Fruit fly (Drosophila melanogaster) whole organism, embryonic: ENCODE data around the gene Hsp22.

ENCODE experiments used
- Asciz ChIP-seq: fragments of 200-800 bp; sonication (Bioruptor generic); optimal IDR thresholded peaks from 2 replicates; lab custom pipeline; 2017; ENCODE audit warnings: missing biosample characterization, mild to moderate bottlenecking, missing genetic modification characterization, missing genetic modification reagents
- Awh ChIP-seq: fragments of 200-800 bp; sonication (Bioruptor generic); IDR thresholded peaks from 2 replicates; pipeline ENCODE4, ENCODE4 v1.3.6; 2022; ENCODE audit warnings: missing biosample characterization, missing genetic modification characterization
- B-H1 ChIP-seq: fragments of 200-800 bp; sonication (Bioruptor generic); IDR thresholded peaks from 3 replicates; pipeline ENCODE4 v1.3.6; 2022; ENCODE audit warnings: missing biosample characterization, missing genetic modification characterization
- CG10267 ChIP-seq: fragments of 200-800 bp; sonication (Bioruptor generic); optimal IDR thresholded peaks from 2 replicates; lab custom pipeline; 2018; ENCODE audit warnings: missing biosample characterization, mild to moderate bottlenecking, missing genetic modification characterization, moderate library complexity
- CG10979 ChIP-seq: fragments of 200-800 bp; sonication (Bioruptor generic); optimal IDR thresholded peaks from 2 replicates; lab custom pipeline; 2018; ENCODE audit warnings: missing biosample characterization, mild to moderate bottlenecking, missing genetic modification characterization, moderate library complexity
- CG11093 ChIP-seq: fragments of 200-800 bp; sonication (Bioruptor generic); IDR thresholded peaks from 3 replicates; pipeline ENCODE4 v1.3.6; 2022; ENCODE audit warnings: missing biosample characterization, missing genetic modification characterization
- CG11456 ChIP-seq: fragments of 200-800 bp; sonication (Bioruptor generic); IDR thresholded peaks from 3 replicates; pipeline ENCODE4 v1.3.6; 2022; ENCODE audit warnings: missing biosample characterization, missing genetic modification characterization
- CG11696 ChIP-seq: fragments of 200-800 bp; sonication (Bioruptor generic); IDR thresholded peaks from 2 replicates; pipeline ENCODE4 v1.3.6; 2022; ENCODE audit warnings: missing biosample characterization, missing genetic modification characterization
- CG17359 ChIP-seq: fragments of 200-800 bp; sonication (Bioruptor generic); optimal IDR thresholded peaks from 3 replicates; lab custom pipeline; 2018; ENCODE audit warnings: missing biosample characterization, mild to moderate bottlenecking, missing genetic modification characterization, moderate library complexity
- CG32532 ChIP-seq: fragments of 200-800 bp; sonication (Bioruptor generic); IDR thresholded peaks from 2 replicates; pipeline ENCODE4 v1.3.6; 2022; ENCODE audit warnings: missing biosample characterization, missing genetic modification characterization
- CG3407 ChIP-seq: fragments of 200-800 bp; sonication (Bioruptor generic); optimal IDR thresholded peaks from 2 replicates; lab custom pipeline; 2018; ENCODE audit warnings: missing biosample characterization, mild to moderate bottlenecking, missing genetic modification characterization
- CG3847 ChIP-seq: fragments of 200-800 bp; sonication (Bioruptor generic); IDR thresholded peaks from 2 replicates; pipeline ENCODE4 v1.3.6; 2022; ENCODE audit warnings: missing biosample characterization, missing genetic modification characterization
- CG4617 ChIP-seq: fragments of 200-800 bp; sonication (Bioruptor generic); optimal IDR thresholded peaks from 3 replicates; lab custom pipeline; 2016; ENCODE audit warnings: missing biosample characterization, missing genetic modification characterization, borderline replicate concordance
- CG4820 ChIP-seq: fragments of 200-800 bp; sonication (Bioruptor generic); optimal IDR thresholded peaks from 3 replicates; lab custom pipeline; 2016; ENCODE audit warnings: missing biosample characterization, missing genetic modification characterization
- CG6683 ChIP-seq: fragments of 200-800 bp; sonication (Bioruptor generic); optimal IDR thresholded peaks from 2 replicates; lab custom pipeline; 2017; ENCODE audit warnings: missing biosample characterization, mild to moderate bottlenecking, missing genetic modification characterization, missing genetic modification reagents
- CG7786 ChIP-seq: fragments of 200-800 bp; sonication (Bioruptor generic); optimal IDR thresholded peaks from 2 replicates; lab custom pipeline; 2016; ENCODE audit warnings: missing biosample characterization, missing genetic modification characterization
- CG7928 ChIP-seq: fragments of 200-800 bp; sonication (Bioruptor generic); optimal IDR thresholded peaks from 2 replicates; lab custom pipeline; 2017; ENCODE audit warnings: missing biosample characterization, mild to moderate bottlenecking, missing genetic modification characterization
- CG8281 ChIP-seq: fragments of 200-800 bp; sonication (Bioruptor generic); optimal IDR thresholded peaks from 2 replicates; lab custom pipeline; 2018; ENCODE audit warnings: missing biosample characterization, mild to moderate bottlenecking, missing genetic modification characterization, moderate library complexity
- CG8478 ChIP-seq: fragments of >200 bp; optimal IDR thresholded peaks from 2 replicates; lab custom pipeline; 2018
- CG9932 ChIP-seq: fragments of 200-800 bp; sonication (Bioruptor generic); IDR thresholded peaks from 2 replicates; pipeline ENCODE4 v1.3.6; 2022; ENCODE audit warnings: missing biosample characterization, missing genetic modification characterization
- Dbx ChIP-seq: fragments of 200-800 bp; sonication (Bioruptor generic); IDR thresholded peaks from 3 replicates; pipeline ENCODE4 v1.3.6; 2022; ENCODE audit warnings: missing biosample characterization, missing genetic modification characterization
- Dip3 ChIP-seq: fragments of 200-800 bp; sonication (Bioruptor generic); optimal IDR thresholded peaks from 3 replicates; lab custom pipeline; 2016; ENCODE audit warnings: missing biosample characterization, missing genetic modification characterization
- E2f1 ChIP-seq: fragments of 200-800 bp; sonication (Bioruptor generic); IDR thresholded peaks from 2 replicates; pipeline ENCODE4 v1.3.6; 2022; ENCODE audit warnings: missing biosample characterization, missing genetic modification characterization
- Eip74EF ChIP-seq, 2 experiments: fragments of 200-800 bp in 1 of 2; fragments of >200 bp in 1 of 2; sonication (Bioruptor generic) in 1 of 2; optimal IDR thresholded peaks; 2 replicates each; lab custom pipeline; 2017 to 2019; ENCODE audit warnings: missing biosample characterization in 2 of 2, missing genetic modification characterization in 2 of 2, mild to moderate bottlenecking in 1 of 2, moderate library complexity in 1 of 2
- Fer3 ChIP-seq: fragments of 200-800 bp; sonication (Bioruptor generic); optimal IDR thresholded peaks from 2 replicates; lab custom pipeline; 2018; ENCODE audit warnings: missing biosample characterization, mild to moderate bottlenecking, missing genetic modification characterization, moderate library complexity
- Kr ChIP-seq: fragments of 200-800 bp; sonication (Bioruptor generic); optimal IDR thresholded peaks from 2 replicates; lab custom pipeline; 2017; ENCODE audit warnings: missing biosample characterization, mild to moderate bottlenecking, missing genetic modification characterization
- Nf-YB ChIP-seq: fragments of 200-800 bp; sonication (Bioruptor generic); optimal IDR thresholded peaks from 3 replicates; lab custom pipeline; 2019; ENCODE audit warnings: missing biosample characterization, mild to moderate bottlenecking, missing genetic modification characterization, moderate library complexity
- PHDP ChIP-seq: fragments of 200-800 bp; sonication (Bioruptor generic); optimal IDR thresholded peaks from 3 replicates; lab custom pipeline; 2018; ENCODE audit warnings: missing biosample characterization, mild to moderate bottlenecking, missing genetic modification characterization, moderate library complexity
- Poxn ChIP-seq: fragments of 200-800 bp; sonication (Bioruptor generic); IDR thresholded peaks from 2 replicates; pipeline ENCODE4 v1.3.6; 2022; ENCODE audit warnings: missing biosample characterization, missing genetic modification characterization
- Rfx ChIP-seq: fragments of 200-800 bp; sonication (Bioruptor generic); IDR thresholded peaks from 2 replicates; pipeline ENCODE4 v1.3.6; 2022; ENCODE audit warnings: missing biosample characterization, missing genetic modification characterization
- Scr ChIP-seq: fragments of 200-800 bp; sonication (Bioruptor generic); IDR thresholded peaks from 2 replicates; pipeline ENCODE4 v1.3.6; 2022; ENCODE audit warnings: missing biosample characterization, missing genetic modification characterization; ENCODE audit not compliant: partially characterized antibody
- Vsx1 ChIP-seq: fragments of 200-800 bp; sonication (Bioruptor generic); optimal IDR thresholded peaks from 2 replicates; lab custom pipeline; 2017; ENCODE audit warnings: missing biosample characterization, mild to moderate bottlenecking, missing genetic modification characterization, missing genetic modification reagents
- ase ChIP-seq: fragments of 200-800 bp; sonication (Bioruptor generic); IDR thresholded peaks from 3 replicates; pipeline ENCODE4 v1.3.6; 2022; ENCODE audit warnings: missing biosample characterization, missing genetic modification characterization
- caup ChIP-seq: fragments of 200-800 bp; sonication (Bioruptor generic); optimal IDR thresholded peaks from 3 replicates; lab custom pipeline; 2017; ENCODE audit warnings: missing biosample characterization, mild to moderate bottlenecking, missing genetic modification characterization, moderate library complexity; ENCODE audit not compliant: severe bottlenecking
- chinmo ChIP-seq: fragments of 200-800 bp; sonication (Bioruptor generic); IDR thresholded peaks from 4 replicates; pipeline ENCODE4 v1.3.6; 2022; ENCODE audit warnings: missing biosample characterization, missing genetic modification characterization; ENCODE audit not compliant: partially characterized antibody
- crp ChIP-seq, 2 experiments: fragments of 200-800 bp; sonication (Bioruptor generic); optimal IDR thresholded peaks; 2 replicates in 1 of 2; 3 replicates in 1 of 2; lab custom pipeline; 2017; ENCODE audit warnings: missing biosample characterization in 2 of 2, missing genetic modification characterization in 2 of 2, mild to moderate bottlenecking in 1 of 2, moderate library complexity in 1 of 2
- dati ChIP-seq: fragments of 200-800 bp; sonication (Bioruptor generic); IDR thresholded peaks from 2 replicates; pipeline ENCODE4 v1.3.6; 2022; ENCODE audit warnings: missing biosample characterization, missing genetic modification characterization
- ems ChIP-seq: fragments of 200-800 bp; sonication (Bioruptor generic); optimal IDR thresholded peaks from 3 replicates; lab custom pipeline; 2016; ENCODE audit warnings: missing biosample characterization, missing genetic modification characterization
- gfzf ChIP-seq: fragments of 200-800 bp; sonication (Bioruptor generic); optimal IDR thresholded peaks from 2 replicates; lab custom pipeline; 2016; ENCODE audit warnings: missing biosample characterization, mild to moderate bottlenecking, missing genetic modification characterization, moderate library complexity
- grn ChIP-seq: fragments of 200-800 bp; sonication (Bioruptor generic); optimal IDR thresholded peaks from 3 replicates; lab custom pipeline; 2017; ENCODE audit warnings: missing biosample characterization, missing genetic modification characterization
- gro ChIP-seq: fragments of 200-800 bp; sonication (Bioruptor generic); optimal IDR thresholded peaks from 2 replicates; lab custom pipeline; 2016; ENCODE audit warnings: missing biosample characterization, missing genetic modification characterization
- hb ChIP-seq: fragments of 200-800 bp; sonication (Bioruptor generic); IDR thresholded peaks from 3 replicates; pipeline ENCODE4 v1.3.6; 2022; ENCODE audit warnings: missing biosample characterization, missing genetic modification characterization; ENCODE audit not compliant: partially characterized antibody
- hbn ChIP-seq: fragments of 200-800 bp; sonication (Bioruptor generic); IDR thresholded peaks from 2 replicates; pipeline ENCODE4 v1.3.6; 2022; ENCODE audit warnings: missing biosample characterization, missing genetic modification characterization; ENCODE audit not compliant: partially characterized antibody
- jigr1 ChIP-seq: fragments of 200-800 bp; sonication (Bioruptor generic); IDR thresholded peaks from 3 replicates; pipeline ENCODE4 v1.3.6; 2022; ENCODE audit warnings: missing biosample characterization, missing genetic modification characterization
- nau ChIP-seq: fragments of 200-800 bp; sonication (Bioruptor generic); optimal IDR thresholded peaks from 3 replicates; lab custom pipeline; 2017; ENCODE audit warnings: missing biosample characterization, mild to moderate bottlenecking, missing genetic modification characterization, missing genetic modification reagents
- odd ChIP-seq: fragments of 200-800 bp; sonication (Bioruptor generic); optimal IDR thresholded peaks from 2 replicates; lab custom pipeline; 2017; ENCODE audit warnings: missing biosample characterization, mild to moderate bottlenecking, missing genetic modification characterization
- psq ChIP-seq: fragments of 200-800 bp; sonication (Bioruptor generic); optimal IDR thresholded peaks from 2 replicates; lab custom pipeline; 2017; ENCODE audit warnings: missing biosample characterization, missing genetic modification characterization
- sna ChIP-seq: fragments of 200-800 bp; sonication (Bioruptor generic); IDR thresholded peaks from 2 replicates; pipeline ENCODE4 v1.3.6; 2022; ENCODE audit warnings: missing biosample characterization, missing genetic modification characterization; ENCODE audit not compliant: partially characterized antibody
- stc ChIP-seq: fragments of 200-800 bp; sonication (Bioruptor generic); IDR thresholded peaks from 2 replicates; pipeline ENCODE4 v1.3.6; 2022; ENCODE audit warnings: missing biosample characterization, missing genetic modification characterization
- trem ChIP-seq: fragments of 200-800 bp; optimal IDR thresholded peaks from 3 replicates; lab custom pipeline; 2019; ENCODE audit warnings: missing biosample characterization, mild to moderate bottlenecking, missing genetic modification characterization, moderate library complexity

The Hsp22 gene

DNA sequence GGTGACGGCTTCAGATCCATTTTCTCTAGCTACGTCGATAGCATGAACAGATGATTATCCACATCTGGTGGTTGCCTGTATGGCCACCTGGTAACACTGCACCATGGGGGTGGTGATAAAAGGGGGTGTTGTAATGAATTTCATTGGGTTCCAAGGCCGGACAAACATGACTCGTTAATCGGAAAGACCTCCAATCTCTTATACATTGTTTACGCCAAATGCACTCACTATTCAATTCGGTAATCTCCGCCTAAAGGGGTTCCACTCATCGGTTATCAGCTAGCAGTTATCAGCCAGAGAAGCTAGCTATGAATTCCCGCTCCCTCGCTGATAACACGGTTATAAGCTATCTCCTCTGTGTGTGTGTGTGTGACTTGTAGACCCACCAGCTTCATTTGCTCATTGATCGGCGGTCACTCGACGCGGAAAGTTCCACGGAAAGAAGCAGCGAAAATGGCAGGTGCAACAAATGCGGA is 12.5 kb upstream of the Hsp22 start, which contains the start of gene Pdxk:
TSS of gene Pdxk (plus strand) at position 100 of the 476 bp plus-strand sequence.
- TF ChIP-seq dati (GFP tag; lab: Robert Waterston, UW) (no peak), Vsx1 (GFP tag; lab: Kevin White, UChicago) (no peak), CG11456 (no peak), stc (GFP tag; lab: Robert Waterston, UW) (no peak; the same call in 1 of the 2 replicates), Dip3 (GFP tag; lab: Kevin White, UChicago) (no peak), CG3847 (GFP tag; lab: Robert Waterston, UW) (no peak), CG7786 (no peak), PHDP (tag; lab: Kevin White, UChicago) (peak; percentile 16), gfzf (GFP tag; lab: Kevin White, UChicago) (peak; percentile 63), nau (GFP tag; lab: Kevin White, UChicago) (peak; percentile 46), CG11093 (GFP tag; lab: Robert Waterston, UW) (no peak), Poxn (GFP tag; lab: Robert Waterston, UW) (no peak), odd (GFP tag; lab: Kevin White, UChicago) (peak; percentile 53), CG3407 (GFP tag; lab: Kevin White, UChicago) (no peak), Scr (0 out of 2 replicates have a peak, but pooled peaks have one; percentile 39), Rfx (GFP tag; lab: Robert Waterston, UW) (peak; percentile 43; the same call in 1 of the 2 replicates), CG11696 (no peak), CG32532 (GFP tag; lab: Robert Waterston, UW) (no peak), sna (GFP tag; lab: Robert Waterston, UW) (0 out of 2 replicates have a peak, but pooled peaks have one; percentile 34), hbn (GFP tag; lab: Robert Waterston, UW) (0 out of 2 replicates have a peak, but pooled peaks have one; percentile 22), CG7928 (GFP tag; lab: Kevin White, UChicago) (no peak), CG4820 (GFP tag; lab: Kevin White, UChicago) (no peak), CG17359 (no peak), Awh (GFP tag; lab: Robert Waterston, UW) (no peak), CG10979 (no peak), Fer3 (tag; lab: Kevin White, UChicago) (peak; percentile 22), Dbx (no peak), CG4617 (GFP tag; lab: Kevin White, UChicago) (no peak), ase (GFP tag; lab: Robert Waterston, UW) (no peak), gro (peak; percentile 0), CG8478 (lab: Kevin White, UChicago) (no peak), CG9932 (GFP tag; lab: Robert Waterston, UW) (no peak), Kr (GFP tag; lab: Kevin White, UChicago) (no peak), psq (GFP tag; lab: Kevin White, UChicago) (no peak), B-H1 (GFP tag; lab: Robert Waterston, UW) (no peak), Eip74EF (GFP tag; optimal IDR thresholded peaks at IDR 0.05; lab: Kevin White, UChicago) (no peak), CG10267 (tag; lab: Kevin White, UChicago) (no peak), hb (GFP tag; lab: Robert Waterston, UW) (no peak), jigr1 (GFP tag; lab: Robert Waterston, UW) (no peak), chinmo (peak; percentile 77; the same call in 3 of the 4 replicates), CG8281 (tag; lab: Kevin White, UChicago) (no peak), caup (peak; percentile 45), ems (no peak), E2f1 (peak; percentile 10; the same call in 1 of the 2 replicates), Asciz (GFP tag; lab: Kevin White, UChicago) (no peak), crp (GFP tag; optimal IDR thresholded peaks at IDR 0.05; lab: Kevin White, UChicago) (peak in 1 of 2 experiments; percentile 80), trem (no peak), CG6683 (GFP tag; lab: Kevin White, UChicago) (no peak), Nf-YB (peak; percentile 47), grn (GFP tag; lab: Kevin White, UChicago) (peak; percentile 71)
